Fruit fly (Drosophila melanogaster) Kc167 (cell line): ENCODE measurements around the gene CG13676.

Experiments
- Myc ChIP-seq: fragments of >200 bp; optimal IDR thresholded peaks from 2 replicates; lab custom pipeline; 2017; ENCODE audit warnings: missing external identifiers
- h ChIP-seq: fragments of >200 bp; optimal IDR thresholded peaks from 3 replicates; lab custom pipeline; 2018; ENCODE audit warnings: missing external identifiers
- insv ChIP-seq: fragments of >200 bp; optimal IDR thresholded peaks from 3 replicates; lab custom pipeline; 2018; ENCODE audit warnings: missing external identifiers
- ttk ChIP-seq: sonication (Bioruptor generic); optimal IDR thresholded peaks from 2 replicates; lab custom pipeline; 2017; ENCODE audit warnings: missing external identifiers

- TF ChIP-seq h: no peak
- no peak for TF ChIP-seq insv (lab: Kevin White, UChicago)
- no peak for TF ChIP-seq Myc (lab: Kevin White, UChicago)
- no peak for TF ChIP-seq ttk (lab: Kevin White, UChicago)
Observed at dm6 chr3L:8158715-8159380, 7.2 kb upstream of the CG13676 start, which contains the start of gene CG42445.
